Fruit fly (Drosophila melanogaster): ENCODE results near the gene cal1.

The cal1 gene

DNA sequence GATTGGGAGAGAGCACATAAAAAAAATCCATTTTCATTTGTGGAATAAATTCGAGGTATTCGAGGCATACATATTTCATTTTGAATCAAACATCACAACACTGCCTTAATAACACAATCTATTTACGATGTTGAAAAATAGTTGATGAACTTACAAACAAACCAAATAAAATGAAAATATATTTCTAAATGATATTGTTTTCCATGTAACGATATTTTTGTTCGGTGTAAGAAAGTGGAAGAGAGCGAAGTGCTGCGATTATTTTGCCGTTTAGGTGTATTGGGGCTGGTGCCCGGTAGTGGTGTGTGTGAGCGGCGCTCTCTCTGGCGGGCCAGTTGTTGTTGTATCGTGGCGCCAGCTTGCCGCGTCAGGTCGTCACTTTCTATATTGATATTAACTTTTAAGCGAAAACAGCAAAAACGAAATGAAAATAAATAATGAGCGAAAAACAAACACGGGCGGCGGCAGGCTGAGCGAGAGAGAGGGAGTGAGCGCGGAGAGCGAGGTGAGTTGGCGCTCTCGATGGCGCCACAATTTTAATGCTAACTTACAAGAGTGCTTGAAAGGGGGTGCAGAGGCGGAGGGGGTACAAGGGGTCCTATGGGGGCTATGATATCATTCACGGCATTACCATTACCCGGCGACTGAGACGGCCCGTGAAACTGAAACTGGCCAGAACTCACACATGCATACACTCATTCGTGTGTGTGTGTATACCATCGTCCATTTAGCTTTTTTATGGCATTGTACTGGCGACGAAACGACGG, 22.9 kb upstream of the cal1 start (continued):
- TF ChIP-seq MESR4 (GFP tag; optimal IDR thresholded peaks at IDR 0.05) (peak; percentile 38), nau (GFP tag; optimal IDR thresholded peaks at IDR 0.05) (peak; percentile 90), Fer2 (tag; optimal IDR thresholded peaks at IDR 0.05) (peak; percentile 78), chn (GFP tag; optimal IDR thresholded peaks at IDR 0.05) (peak; percentile 86)

DNA sequence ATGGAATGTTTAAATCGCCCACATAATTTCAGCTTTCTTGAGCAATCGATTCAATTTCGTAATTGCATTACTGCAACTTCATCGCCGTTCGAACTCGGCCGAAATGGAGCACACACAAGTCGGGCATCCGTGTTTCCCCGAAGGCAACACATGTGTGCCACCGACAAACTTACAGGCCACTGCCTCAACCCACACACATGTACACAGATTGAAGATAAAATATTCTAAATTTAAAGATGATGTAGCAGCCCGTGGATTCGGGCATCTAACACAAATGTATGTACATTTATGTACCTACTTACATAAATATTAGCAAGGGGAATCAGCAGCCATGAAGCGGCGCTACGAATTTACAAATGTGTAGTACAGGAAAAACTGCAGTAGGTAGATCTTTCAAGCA, 22.0 kb upstream of the cal1 start:
- no peak for TF ChIP-seq Taf1 (GFP tag; IDR thresholded peaks at IDR 0.05)
- no peak for TF ChIP-seq CG11085 (GFP tag; IDR thresholded peaks at IDR 0.05)
- TF ChIP-seq CG17612 (GFP tag; IDR thresholded peaks at IDR 0.05), result no peak
- TF ChIP-seq CG9609 (GFP tag; optimal IDR thresholded peaks at IDR 0.05), result no peak
- TF ChIP-seq Neu2 (GFP tag; optimal IDR thresholded peaks at IDR 0.05; ENCODE audit: borderline replicate concordance), result no peak
- TF ChIP-seq yki (optimal IDR thresholded peaks at IDR 0.05), result no peak
- no peak for TF ChIP-seq danr (GFP tag; IDR thresholded peaks at IDR 0.05)
- no peak for TF ChIP-seq YL-1 (GFP tag; optimal IDR thresholded peaks at IDR 0.05)
- no peak for TF ChIP-seq trem (tag; optimal IDR thresholded peaks at IDR 0.05)
- TF ChIP-seq Side (GFP tag; optimal IDR thresholded peaks at IDR 0.05), result no peak
- TF ChIP-seq dati (GFP tag; IDR thresholded peaks at IDR 0.05), result no peak
- TF ChIP-seq CG9727 (GFP tag; optimal IDR thresholded peaks at IDR 0.05), result no peak
- TF ChIP-seq sr (GFP tag; IDR thresholded peaks at IDR 0.05), result peak; percentile 63; the same call in 2 of the 3 replicates
- TF ChIP-seq Six4 (GFP tag; optimal IDR thresholded peaks at IDR 0.05), result no peak
- TF ChIP-seq CG4707 (GFP tag; optimal IDR thresholded peaks at IDR 0.05), result no peak
- 0 out of 3 replicates have a peak, but pooled peaks have one; percentile 38 for TF ChIP-seq ci (GFP tag; IDR thresholded peaks at IDR 0.05)
- TF ChIP-seq CG14014 (GFP tag; IDR thresholded peaks at IDR 0.05), result no peak
- TF ChIP-seq ken (GFP tag; IDR thresholded peaks at IDR 0.05), result no peak
- no peak for TF ChIP-seq CG2116 (GFP tag; optimal IDR thresholded peaks at IDR 0.05)
- no peak for TF ChIP-seq Usf (GFP tag; optimal IDR thresholded peaks at IDR 0.05)
- no peak for TF ChIP-seq gsb-n (tag; optimal IDR thresholded peaks at IDR 0.05)
- TF ChIP-seq CG7963 (GFP tag; IDR thresholded peaks at IDR 0.05; ENCODE audit: partially characterized antibody), result no peak
- TF ChIP-seq Med (GFP tag), result peak; percentile 29
- TF ChIP-seq CG12744 (GFP tag; optimal IDR thresholded peaks at IDR 0.05), result no peak
- TF ChIP-seq PHDP (tag; optimal IDR thresholded peaks at IDR 0.05), result no peak
- no peak for TF ChIP-seq phol (tag; optimal IDR thresholded peaks at IDR 0.05)
- no peak for TF ChIP-seq CG11456 (GFP tag; IDR thresholded peaks at IDR 0.05)
- no peak for TF ChIP-seq CG4282 (GFP tag; optimal IDR thresholded peaks at IDR 0.05)
- peak; percentile 67 for TF ChIP-seq twi (tag; optimal IDR thresholded peaks at IDR 0.05)
- no peak for TF ChIP-seq sima (GFP tag; optimal IDR thresholded peaks at IDR 0.05)
- TF ChIP-seq Xbp1 (GFP tag; optimal IDR thresholded peaks at IDR 0.05), result no peak
- TF ChIP-seq gcm (GFP tag; optimal IDR thresholded peaks at IDR 0.05), result no peak
- no peak for TF ChIP-seq Doc2 (GFP tag; IDR thresholded peaks at IDR 0.05)
- peak; percentile 60 for TF ChIP-seq CG12769 (tag; optimal IDR thresholded peaks at IDR 0.05)
- TF ChIP-seq Aef1 (GFP tag; IDR thresholded peaks at IDR 0.05), result no peak
- TF ChIP-seq CG1529 (GFP tag; optimal IDR thresholded peaks at IDR 0.05), result no peak
- no peak for TF ChIP-seq dimm (GFP tag; IDR thresholded peaks at IDR 0.05)
- no peak for TF ChIP-seq tup (GFP tag; optimal IDR thresholded peaks at IDR 0.05)
- TF ChIP-seq TFAM (GFP tag; optimal IDR thresholded peaks at IDR 0.05), result no peak
- no peak for TF ChIP-seq CG10959 (GFP tag; IDR thresholded peaks at IDR 0.05)
- TF ChIP-seq CG10267 (tag; optimal IDR thresholded peaks at IDR 0.05), result no peak
- TF ChIP-seq rib (GFP tag; IDR thresholded peaks at IDR 0.05), result no peak
- TF ChIP-seq CG6654 (GFP tag; optimal IDR thresholded peaks at IDR 0.05), result no peak
- TF ChIP-seq ranshi (GFP tag; IDR thresholded peaks at IDR 0.05), result no peak
- no peak for TF ChIP-seq Oaz (GFP tag; IDR thresholded peaks at IDR 0.05)

Measured in whole organism, embryonic.